Worm (Caenorhabditis elegans): ENCODE results near the gene twk-6.

The twk-6 gene

ce11 chrIII:4705207-4705606, 37.5 kb upstream of the twk-6 start, which contains the start of gene pgap-2:
TSS of gene pgap-2 (plus strand) at chrIII:4705507.
- TF ChIP-seq mes-2 (tag; optimal IDR thresholded peaks at IDR 0.05; ENCODE audit: poor library complexity, severe bottlenecking) = no peak
- TF ChIP-seq hif-1 (tag; optimal IDR thresholded peaks at IDR 0.05) = no peak
- TF ChIP-seq unc-62 (GFP tag; optimal IDR thresholded peaks at IDR 0.05 in 1 of 2) = peak in 1 of 2 experiments; percentile 5
- no peak for TF ChIP-seq unc-62 (tag; optimal IDR thresholded peaks at IDR 0.05)

DNA sequence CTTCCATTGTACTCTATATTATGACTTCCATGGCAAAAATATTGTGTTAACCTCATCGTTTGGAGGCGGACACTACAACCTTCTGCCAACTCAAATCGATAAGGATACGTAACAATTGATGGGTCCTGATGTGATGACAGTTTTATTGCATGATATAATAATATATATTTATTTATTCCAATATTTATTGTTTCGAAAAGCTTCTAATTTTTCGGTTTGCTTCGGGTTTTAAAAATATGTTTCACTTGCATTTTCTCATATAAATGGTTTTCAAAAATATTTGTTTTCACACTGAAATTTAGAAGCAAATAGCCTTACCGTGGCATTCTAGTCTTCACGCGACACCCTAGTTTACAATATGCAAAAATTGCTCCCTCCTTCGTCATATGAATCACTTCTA, 36.0 kb upstream of the twk-6 start, which contains the start of gene T04A8.13:
TSS of gene T04A8.13 (plus strand) at position 301 of the 400 bp plus-strand sequence.
- no peak for TF ChIP-seq lin-13 (GFP tag; optimal IDR thresholded peaks at IDR 0.05)
- no peak for TF ChIP-seq Y105C5A.15 (GFP tag; IDR thresholded peaks at IDR 0.05)
- TF ChIP-seq ZK546.5 (tag; optimal IDR thresholded peaks at IDR 0.05) = no peak
- no peak for TF ChIP-seq unc-39 (tag; optimal IDR thresholded peaks at IDR 0.05)
- TF ChIP-seq F26F4.8 (GFP tag; conservative IDR thresholded peaks at IDR 0.05) = no peak
- TF ChIP-seq aha-1 (tag) = no peak
- TF ChIP-seq daf-8 (GFP tag; IDR thresholded peaks at IDR 0.05) = no peak
- TF ChIP-seq lin-39 (tag; optimal IDR thresholded peaks at IDR 0.05) = no peak
- no peak for TF ChIP-seq vab-7 (GFP tag; IDR thresholded peaks at IDR 0.05)
- TF ChIP-seq spr-3 (GFP tag; optimal IDR thresholded peaks at IDR 0.05) = no peak
- no peak for TF ChIP-seq daf-12 (tag; optimal IDR thresholded peaks at IDR 0.05)
- TF ChIP-seq pha-4 (GFP tag; IDR thresholded peaks at IDR 0.05) = no peak
- no peak for TF ChIP-seq pha-4 (tag; optimal IDR thresholded peaks at IDR 0.05)
- TF ChIP-seq ceh-20 (GFP tag; IDR thresholded peaks at IDR 0.05) = no peak
- no peak for TF ChIP-seq nhr-77 (tag; optimal IDR thresholded peaks at IDR 0.05)

ce11 chrIII:4708909-4709308, 33.8 kb upstream of the twk-6 start, which contains the start of gene T04A8.18:
TSS of gene T04A8.18 (plus strand) at chrIII:4709209.
- TF ChIP-seq hlh-30 (tag; optimal IDR thresholded peaks at IDR 0.05; ENCODE audit: insufficient read depth) (no peak), cey-2 (tag; optimal IDR thresholded peaks at IDR 0.05; ENCODE audit: borderline replicate concordance, insufficient read depth) (no peak), lin-29 (GFP tag; IDR thresholded peaks at IDR 0.05) (no peak), pha-4 (GFP tag; IDR thresholded peaks at IDR 0.05) (no peak), pha-4 (tag; optimal IDR thresholded peaks at IDR 0.05) (no peak), Y75B8A.6 (GFP tag; IDR thresholded peaks at IDR 0.05) (no peak)

ce11 chrIII:4715088-4715487, 27.6 kb upstream of the twk-6 start, which contains the start of gene him-18:
TSS of gene him-18 (minus strand) at chrIII:4715188.
- TF ChIP-seq ces-1 (GFP tag; optimal IDR thresholded peaks at IDR 0.05) = no peak
- TF ChIP-seq nhr-11 (tag; optimal IDR thresholded peaks at IDR 0.05) = no peak
- TF ChIP-seq ZK337.2 (GFP tag; IDR thresholded peaks at IDR 0.05) = no peak
- TF ChIP-seq pha-4 (GFP tag; IDR thresholded peaks at IDR 0.05) = no peak
- TF ChIP-seq pha-4 (tag; optimal IDR thresholded peaks at IDR 0.05) = no peak
- TF ChIP-seq dpl-1 (GFP tag; optimal IDR thresholded peaks at IDR 0.05) = no peak
- no peak for TF ChIP-seq pqm-1 (tag; optimal IDR thresholded peaks at IDR 0.05)
- TF ChIP-seq mes-2 (tag; optimal IDR thresholded peaks at IDR 0.05; ENCODE audit: poor library complexity, severe bottlenecking) = no peak
- TF ChIP-seq unc-39 (tag; optimal IDR thresholded peaks at IDR 0.05) = no peak

DNA sequence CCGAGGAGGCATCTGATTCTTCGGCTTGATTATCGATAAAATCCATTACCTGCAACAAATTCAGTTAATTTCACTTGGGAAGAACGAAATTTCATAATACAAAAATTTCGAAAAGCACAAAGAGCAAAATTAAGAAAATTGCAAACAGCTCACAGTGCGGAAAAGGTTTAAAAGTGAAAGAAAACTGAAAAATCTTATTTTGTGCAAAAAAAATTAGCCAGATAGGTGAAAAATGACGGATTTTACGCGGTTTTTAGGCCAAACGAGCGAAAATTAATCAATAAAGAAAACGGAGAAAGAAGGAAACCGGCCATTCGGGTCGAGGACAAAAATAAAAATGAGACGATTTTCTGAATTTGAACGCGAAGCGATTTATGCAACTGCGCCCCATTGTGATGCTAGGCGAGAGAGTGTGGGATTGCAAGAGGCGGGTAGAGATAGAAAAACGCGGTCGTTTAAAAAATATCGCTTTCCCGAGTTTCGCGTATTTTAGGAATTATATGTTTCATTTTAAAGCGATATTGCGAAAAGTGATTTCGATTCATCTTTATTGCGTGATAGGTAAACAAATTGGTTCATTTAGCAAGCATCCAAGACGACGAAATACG, 22.0 kb upstream of the twk-6 start, which contains the start of gene emb-5:
TSS of gene emb-5 (minus strand) at position 51 of the 608 bp plus-strand sequence.
- TF ChIP-seq daf-16 (GFP tag; optimal IDR thresholded peaks at IDR 0.05) = no peak
- peak; percentile 10 for TF ChIP-seq daf-16 (tag; optimal IDR thresholded peaks at IDR 0.05)
- no peak for TF ChIP-seq jun-1 (tag; optimal IDR thresholded peaks at IDR 0.05)
- peak; percentile 68 for TF ChIP-seq ama-1 (optimal IDR thresholded peaks at IDR 0.05)
- no peak for TF ChIP-seq hlh-11 (tag; optimal IDR thresholded peaks at IDR 0.05)
- no peak for TF ChIP-seq F10B5.3 (tag; optimal IDR thresholded peaks at IDR 0.05)
- peak; percentile 92 for TF ChIP-seq dpl-1 (GFP tag; optimal IDR thresholded peaks at IDR 0.05)
- TF ChIP-seq ZK337.2 (GFP tag; IDR thresholded peaks at IDR 0.05) = no peak
- TF ChIP-seq spr-3 (GFP tag; optimal IDR thresholded peaks at IDR 0.05) = no peak
- TF ChIP-seq zfp-3 (GFP tag; conservative IDR thresholded peaks at IDR 0.05) = no peak
- TF ChIP-seq T20F7.1 (GFP tag; optimal IDR thresholded peaks at IDR 0.05) = no peak
- peak; percentile 21 for TF ChIP-seq nhr-6 (tag; optimal IDR thresholded peaks at IDR 0.05)
- no peak for TF ChIP-seq hlh-30 (tag; optimal IDR thresholded peaks at IDR 0.05; ENCODE audit: insufficient read depth)
- no peak for TF ChIP-seq ztf-7 (tag; optimal IDR thresholded peaks at IDR 0.05)
- TF ChIP-seq lin-38 (GFP tag; IDR thresholded peaks at IDR 0.05) = peak; percentile 94
- no peak for TF ChIP-seq nhr-10 (tag; optimal IDR thresholded peaks at IDR 0.05)
- no peak for TF ChIP-seq mep-1 (tag; optimal IDR thresholded peaks at IDR 0.05)
- no peak for TF ChIP-seq fos-1 (tag; optimal IDR thresholded peaks at IDR 0.05)
- TF ChIP-seq egl-27 (tag; optimal IDR thresholded peaks at IDR 0.05) = no peak
- TF ChIP-seq T26A8.4 (GFP tag; IDR thresholded peaks at IDR 0.05) = 0 out of 2 replicates have a peak, but pooled peaks have one; percentile 28
